Fruit fly (Drosophila melanogaster): Measurements from ENCODE around the gene Mvl.

Gene Mvl

dm6 chr3R:21023902-21024541 is 36.6 kb downstream of the Mvl start, which contains the start of gene peg (continued):
- no peak for TF ChIP-seq CG6854 (GFP tag; optimal IDR thresholded peaks at IDR 0.05)
- peak; percentile 54; the same call in 2 of the 3 replicates for TF ChIP-seq CG8119 (GFP tag; IDR thresholded peaks at IDR 0.05)
- TF ChIP-seq CG34406 (GFP tag; optimal IDR thresholded peaks at IDR 0.05) = no peak
- no peak for TF ChIP-seq acj6 (GFP tag; optimal IDR thresholded peaks at IDR 0.05)
- TF ChIP-seq Sox102F (GFP tag; optimal IDR thresholded peaks at IDR 0.05) = peak; percentile 40
- no peak for TF ChIP-seq CG3919 (GFP tag; optimal IDR thresholded peaks at IDR 0.05)
- no peak for TF ChIP-seq Lpt (GFP tag; optimal IDR thresholded peaks at IDR 0.05)
- TF ChIP-seq Met (GFP tag; optimal IDR thresholded peaks at IDR 0.05) = peak; percentile 20
- no peak for TF ChIP-seq Hr38 (GFP tag; optimal IDR thresholded peaks at IDR 0.05)
- TF ChIP-seq Eip78C (GFP tag) = peak; percentile 65
- TF ChIP-seq CG3032 (tag; optimal IDR thresholded peaks at IDR 0.05) = no peak
- no peak for TF ChIP-seq CG1621 (tag; optimal IDR thresholded peaks at IDR 0.05)
- TF ChIP-seq CG32006 (GFP tag; optimal IDR thresholded peaks at IDR 0.05) = peak; percentile 15
- TF ChIP-seq CG11902 (GFP tag; optimal IDR thresholded peaks at IDR 0.05) = no peak

dm6 chr3R:21022769-21023517 is 37.7 kb downstream of the Mvl start:
- TF ChIP-seq svp (GFP tag) (peak; percentile 86), Sox14 (GFP tag; optimal IDR thresholded peaks at IDR 0.05) (no peak)

dm6 chr3R:21019073-21019472 is 41.5 kb downstream of the Mvl start:
- TF ChIP-seq vri (GFP tag; optimal IDR thresholded peaks at IDR 0.05) (peak; percentile 56), Eip78C (GFP tag) (peak; percentile 39), CG3032 (tag; optimal IDR thresholded peaks at IDR 0.05) (no peak), esn (GFP tag; optimal IDR thresholded peaks at IDR 0.05) (peak; percentile 4), CG11902 (GFP tag; optimal IDR thresholded peaks at IDR 0.05) (no peak), CG4318 (GFP tag; optimal IDR thresholded peaks at IDR 0.05) (no peak), CG16779 (tag; optimal IDR thresholded peaks at IDR 0.05) (no peak)

dm6 chr3R:21017464-21018080 is 43.0 kb downstream of the Mvl start, which contains the start of gene Rlip:
Rlip (plus strand) TSS chr3R:21017684.
- TF ChIP-seq Gug (GFP tag; IDR thresholded peaks at IDR 0.05) (peak; percentile 57), CG10669 (GFP tag; optimal IDR thresholded peaks at IDR 0.05) (peak; percentile 63), CG16779 (tag; optimal IDR thresholded peaks at IDR 0.05) (peak; percentile 37), CG7368 (GFP tag; optimal IDR thresholded peaks at IDR 0.05) (peak; percentile 11), fd85E (GFP tag; optimal IDR thresholded peaks at IDR 0.05) (no peak), CG3919 (GFP tag; optimal IDR thresholded peaks at IDR 0.05) (peak; percentile 61), salr (GFP tag; optimal IDR thresholded peaks at IDR 0.05) (no peak), CG6808 (GFP tag; optimal IDR thresholded peaks at IDR 0.05) (peak; percentile 12), vri (GFP tag; optimal IDR thresholded peaks at IDR 0.05) (peak; percentile 49), Ets21C (GFP tag; optimal IDR thresholded peaks at IDR 0.05) (no peak), Hr39 (GFP tag; optimal IDR thresholded peaks at IDR 0.05) (peak; percentile 39), lz (GFP tag; optimal IDR thresholded peaks at IDR 0.05) (peak; percentile 53), CG8319 (GFP tag; optimal IDR thresholded peaks at IDR 0.05) (peak; percentile 17), topi (GFP tag; optimal IDR thresholded peaks at IDR 0.05) (peak; percentile 51), CG6276 (GFP tag; optimal IDR thresholded peaks at IDR 0.05) (peak; percentile 19), Sox102F (GFP tag; optimal IDR thresholded peaks at IDR 0.05) (no peak), Met (GFP tag; optimal IDR thresholded peaks at IDR 0.05) (no peak), net (GFP tag; optimal IDR thresholded peaks at IDR 0.05) (no peak), Ets96B (tag; optimal IDR thresholded peaks at IDR 0.05) (peak; percentile 68), svp (GFP tag) (peak; percentile 67), achi (GFP tag; optimal IDR thresholded peaks at IDR 0.05) (no peak), CG8119 (GFP tag; IDR thresholded peaks at IDR 0.05) (no peak), cyc (GFP tag; optimal IDR thresholded peaks at IDR 0.05) (peak; percentile 65), dac (GFP tag; optimal IDR thresholded peaks at IDR 0.05) (no peak), Hr38 (GFP tag; optimal IDR thresholded peaks at IDR 0.05) (no peak), acj6 (GFP tag; optimal IDR thresholded peaks at IDR 0.05) (no peak), OdsH (GFP tag; optimal IDR thresholded peaks at IDR 0.05) (no peak), CG9139 (GFP tag; optimal IDR thresholded peaks at IDR 0.05) (no peak), CG15336 (GFP tag; IDR thresholded peaks at IDR 0.05) (no peak), pdm3 (GFP tag; optimal IDR thresholded peaks at IDR 0.05) (peak; percentile 22), Blimp-1 (GFP tag; optimal IDR thresholded peaks at IDR 0.05) (no peak), eg (GFP tag; IDR thresholded peaks at IDR 0.05) (peak; percentile 79)

Data from whole organism, prepupa.